Worm (Caenorhabditis elegans): Measurements from ENCODE around the gene C17B7.12.
"Not testable (repeated sequence)": the region's sequence is repeated elsewhere in the genome, so short reads cannot be mapped to it uniquely, and the experiment has no call there.

Gene C17B7.12

DNA sequence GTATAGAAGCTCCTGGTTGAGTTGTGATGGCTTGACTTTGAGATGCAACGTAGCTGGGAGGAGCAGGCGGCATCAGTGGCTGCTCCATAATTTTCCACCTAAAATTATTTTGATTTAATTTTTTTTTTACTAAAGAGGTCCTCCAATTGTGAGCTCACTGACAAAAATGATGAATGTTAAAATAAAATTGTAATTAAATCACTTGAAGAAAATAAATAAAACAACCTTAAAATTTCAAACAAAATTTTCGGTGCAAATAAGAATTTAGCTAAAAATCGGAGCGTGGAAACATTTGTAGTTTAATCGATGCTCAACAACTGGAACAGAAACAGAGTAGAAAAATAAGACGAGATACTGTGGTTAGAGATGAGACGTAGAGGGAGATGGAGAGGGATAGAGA, 4.1 kb downstream of the C17B7.12 start, which contains the start of gene scrm-3:
Gene scrm-3, minus strand, starts transcription at position 101 of the 400 bp plus-strand sequence.
- TF ChIP-seq ref-1 (GFP tag; conservative IDR thresholded peaks at IDR 0.05) (no peak), med-1 (GFP tag; optimal IDR thresholded peaks at IDR 0.05; ENCODE audit: insufficient read depth) (no peak), ztf-29 (GFP tag; IDR thresholded peaks at IDR 0.05) (no peak), cog-1 (tag; optimal IDR thresholded peaks at IDR 0.05) (no peak), flt-1 (GFP tag; IDR thresholded peaks at IDR 0.05) (no peak)

DNA sequence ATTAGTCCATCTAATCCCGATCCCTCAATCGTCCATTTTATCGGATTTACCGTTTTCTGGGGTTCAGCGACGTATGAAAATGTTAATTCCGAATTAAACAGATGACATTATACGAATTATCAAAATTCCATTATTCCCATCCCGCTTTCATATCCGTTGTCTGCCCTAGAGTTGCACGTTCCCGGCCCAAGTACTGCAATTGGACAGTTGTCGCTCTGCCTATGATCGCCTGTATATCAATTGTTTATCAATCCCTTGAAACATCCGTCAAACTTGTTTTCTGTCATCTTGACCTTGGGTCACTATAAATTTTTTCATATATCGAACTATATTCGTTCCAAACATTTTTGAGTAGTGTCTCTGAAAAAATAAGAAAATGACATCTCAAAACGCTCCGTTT, 5.2 kb downstream of the C17B7.12 start, which contains the start of gene C04E12.5:
Gene C04E12.5, plus strand, starts transcription at position 301 of the 400 bp plus-strand sequence.
- no peak for TF ChIP-seq T22C8.4 (GFP tag; IDR thresholded peaks at IDR 0.05)
- no peak for TF ChIP-seq klf-2 (GFP tag; conservative IDR thresholded peaks at IDR 0.05)
- no peak for TF ChIP-seq ztf-29 (GFP tag; IDR thresholded peaks at IDR 0.05)
- no peak for TF ChIP-seq med-1 (GFP tag; optimal IDR thresholded peaks at IDR 0.05; ENCODE audit: insufficient read depth)
- TF ChIP-seq ztf-23 (GFP tag; IDR thresholded peaks at IDR 0.05) = no peak
- no peak for TF ChIP-seq tab-1 (GFP tag; IDR thresholded peaks at IDR 0.05)

DNA sequence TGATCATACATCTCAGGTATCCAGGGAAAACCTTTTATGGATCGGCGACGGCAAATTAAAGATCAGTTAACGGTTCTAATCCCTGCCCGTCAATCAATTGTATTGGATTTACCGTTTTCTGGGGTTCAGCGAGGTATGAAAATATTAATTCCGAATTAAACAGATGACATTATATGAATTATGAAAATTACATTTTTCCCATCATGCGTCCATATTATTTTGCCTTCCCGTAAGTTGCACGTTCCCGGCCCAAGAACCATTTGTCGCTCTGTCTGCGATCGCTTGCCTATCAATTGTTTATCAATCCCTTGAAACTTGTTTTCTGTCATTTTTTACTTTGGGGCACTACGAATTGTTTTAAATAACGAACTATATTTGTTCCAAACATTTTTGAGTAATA, 8.6 kb downstream of the C17B7.12 start:
- TF ChIP-seq ztf-23 (GFP tag; IDR thresholded peaks at IDR 0.05) (no peak), ref-1 (GFP tag; conservative IDR thresholded peaks at IDR 0.05) (no peak), med-1 (GFP tag; optimal IDR thresholded peaks at IDR 0.05; ENCODE audit: insufficient read depth) (no peak), ztf-29 (GFP tag; IDR thresholded peaks at IDR 0.05) (no peak), cog-1 (tag; optimal IDR thresholded peaks at IDR 0.05) (no peak), flt-1 (GFP tag; IDR thresholded peaks at IDR 0.05) (no peak), T22C8.4 (GFP tag; IDR thresholded peaks at IDR 0.05) (no peak), klf-2 (GFP tag; conservative IDR thresholded peaks at IDR 0.05) (no peak), tab-1 (GFP tag; IDR thresholded peaks at IDR 0.05) (no peak)

DNA sequence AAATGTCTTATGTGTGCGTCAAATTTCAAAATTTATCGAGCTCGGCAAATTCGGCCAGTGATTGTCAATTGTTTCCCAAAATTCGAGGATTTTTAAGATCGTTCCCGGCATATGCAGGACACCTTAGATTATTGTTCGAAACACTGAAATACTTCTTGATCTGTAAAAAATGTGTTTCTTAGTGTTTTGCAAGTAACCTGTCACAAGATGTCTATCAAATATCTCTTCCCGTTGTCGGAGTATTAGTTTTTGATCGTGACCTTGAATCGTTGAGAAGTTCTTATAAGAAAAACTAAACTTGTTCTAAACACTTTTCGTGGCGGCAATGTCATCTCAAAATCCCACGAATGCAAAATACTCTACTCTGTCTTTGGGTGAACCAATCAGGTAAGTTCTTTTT, 9.4 kb downstream of the C17B7.12 start, which contains the start of gene C04E12.4:
Gene C04E12.4, plus strand, starts transcription at position 301 of the 400 bp plus-strand sequence.
- TF ChIP-seq ref-1 (GFP tag; conservative IDR thresholded peaks at IDR 0.05) (no peak), cog-1 (tag; optimal IDR thresholded peaks at IDR 0.05) (no peak), tab-1 (GFP tag; IDR thresholded peaks at IDR 0.05) (no peak), T22C8.4 (GFP tag; IDR thresholded peaks at IDR 0.05) (no peak), flt-1 (GFP tag; IDR thresholded peaks at IDR 0.05) (no peak), ztf-23 (GFP tag; IDR thresholded peaks at IDR 0.05) (no peak), klf-2 (GFP tag; conservative IDR thresholded peaks at IDR 0.05) (no peak), med-1 (GFP tag; optimal IDR thresholded peaks at IDR 0.05; ENCODE audit: insufficient read depth) (no peak), ztf-29 (GFP tag; IDR thresholded peaks at IDR 0.05) (no peak)

DNA sequence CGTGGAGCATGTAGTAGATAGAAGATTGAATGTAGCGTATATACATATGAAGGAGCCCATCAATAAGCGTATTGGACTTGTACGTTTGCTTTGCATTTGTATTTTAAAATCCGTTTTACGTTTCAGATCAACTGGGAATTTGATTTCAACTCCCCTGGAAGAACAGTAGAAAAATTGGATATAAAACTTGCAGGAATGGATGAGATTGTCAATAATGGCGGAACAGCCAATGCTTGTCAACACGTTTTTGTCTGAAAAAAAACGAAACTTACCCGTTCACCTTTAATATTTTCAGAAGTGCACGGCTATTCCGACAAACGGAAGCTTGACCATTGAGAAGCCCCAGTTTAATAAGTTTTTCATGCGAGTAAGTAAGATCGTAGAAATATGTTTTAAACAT, 14.7 kb downstream of the C17B7.12 start, which contains the start of gene C04E12.2:
Gene C04E12.2, plus strand, starts transcription at position 301 of the 400 bp plus-strand sequence.
- TF ChIP-seq flt-1, T22C8.4, ztf-29 (GFP tag; IDR thresholded peaks at IDR 0.05): not testable (repeated sequence)

DNA sequence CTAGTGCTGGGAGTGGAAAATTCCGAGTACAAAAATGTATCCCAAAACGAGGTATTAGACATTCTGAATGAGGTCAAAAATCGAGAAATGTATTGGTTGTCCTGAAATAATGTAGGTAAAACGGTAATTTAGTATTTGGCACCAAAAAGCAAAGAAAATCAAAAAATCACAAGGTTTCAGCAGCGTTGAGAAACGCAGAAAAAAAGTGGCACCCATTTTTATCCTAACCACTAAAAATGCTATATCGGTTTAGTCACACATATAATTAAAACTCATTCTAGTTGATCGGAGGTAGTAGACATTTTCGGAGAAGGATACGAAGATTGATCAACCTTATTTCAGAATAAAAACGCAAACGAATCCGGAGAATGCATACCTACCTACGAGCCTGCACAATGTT, 19.6 kb downstream of the C17B7.12 start, which contains the start of gene srx-121:
Gene srx-121, minus strand, starts transcription at position 101 of the 400 bp plus-strand sequence.
- TF ChIP-seq T22C8.4 (GFP tag; IDR thresholded peaks at IDR 0.05) (no peak), ztf-23 (GFP tag; IDR thresholded peaks at IDR 0.05) (no peak), med-1 (GFP tag; optimal IDR thresholded peaks at IDR 0.05; ENCODE audit: insufficient read depth) (no peak), ztf-29 (GFP tag; IDR thresholded peaks at IDR 0.05) (no peak), tab-1 (GFP tag; IDR thresholded peaks at IDR 0.05) (no peak), flt-1 (GFP tag; IDR thresholded peaks at IDR 0.05) (no peak), ref-1 (GFP tag; conservative IDR thresholded peaks at IDR 0.05) (no peak), klf-2 (GFP tag; conservative IDR thresholded peaks at IDR 0.05) (no peak), cog-1 (tag; optimal IDR thresholded peaks at IDR 0.05) (no peak)

DNA sequence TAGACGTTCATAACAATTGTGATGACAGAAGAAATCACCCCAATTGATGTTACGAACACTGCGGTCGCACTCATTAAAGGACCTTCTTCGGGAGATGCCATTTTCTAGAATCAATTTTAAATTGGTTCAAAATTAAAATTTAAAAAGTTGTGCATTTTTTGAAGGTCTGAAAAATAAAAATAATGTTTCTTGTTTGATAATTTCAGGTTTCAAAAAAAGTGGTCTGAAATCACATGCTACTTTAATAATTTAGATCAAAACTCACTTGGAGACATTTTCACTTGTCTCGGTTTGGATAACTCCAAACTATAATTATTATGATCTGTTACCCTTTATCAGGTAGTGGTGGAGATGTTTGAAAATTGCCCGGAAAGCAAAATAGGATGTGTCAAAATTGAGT, 23.9 kb downstream of the C17B7.12 start, which contains the start of gene srbc-2:
Gene srbc-2, minus strand, starts transcription at position 101 of the 400 bp plus-strand sequence.
- no peak for TF ChIP-seq klf-2 (GFP tag; conservative IDR thresholded peaks at IDR 0.05)

DNA sequence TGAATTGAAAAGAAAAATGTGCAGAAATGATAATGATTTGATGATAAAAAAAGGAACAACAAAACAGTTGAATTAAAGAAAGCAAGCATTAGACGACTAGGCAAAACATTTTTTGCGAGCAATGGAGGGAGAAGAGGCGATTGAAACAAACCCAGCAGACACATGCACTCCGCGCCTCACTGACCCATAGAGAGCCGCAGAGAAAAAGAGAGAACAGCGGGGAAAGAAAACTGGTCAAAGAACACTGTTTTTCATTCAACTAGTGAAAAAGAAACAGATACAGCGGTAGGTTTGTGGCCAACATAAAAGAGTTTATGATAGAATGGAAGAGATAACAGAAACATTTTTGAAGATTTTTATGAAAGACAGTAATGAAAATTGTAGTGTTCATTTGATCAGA, 35.3 kb downstream of the C17B7.12 start:
- TF ChIP-seq ztf-29 (GFP tag; IDR thresholded peaks at IDR 0.05) (no peak), klf-2 (GFP tag; conservative IDR thresholded peaks at IDR 0.05) (no peak), med-1 (GFP tag; optimal IDR thresholded peaks at IDR 0.05; ENCODE audit: insufficient read depth) (no peak), flt-1 (GFP tag; IDR thresholded peaks at IDR 0.05) (no peak), ztf-23 (GFP tag; IDR thresholded peaks at IDR 0.05) (no peak), ref-1 (GFP tag; conservative IDR thresholded peaks at IDR 0.05) (no peak), cog-1 (tag; optimal IDR thresholded peaks at IDR 0.05) (no peak), T22C8.4 (GFP tag; IDR thresholded peaks at IDR 0.05) (no peak), tab-1 (GFP tag; IDR thresholded peaks at IDR 0.05) (no peak)

DNA sequence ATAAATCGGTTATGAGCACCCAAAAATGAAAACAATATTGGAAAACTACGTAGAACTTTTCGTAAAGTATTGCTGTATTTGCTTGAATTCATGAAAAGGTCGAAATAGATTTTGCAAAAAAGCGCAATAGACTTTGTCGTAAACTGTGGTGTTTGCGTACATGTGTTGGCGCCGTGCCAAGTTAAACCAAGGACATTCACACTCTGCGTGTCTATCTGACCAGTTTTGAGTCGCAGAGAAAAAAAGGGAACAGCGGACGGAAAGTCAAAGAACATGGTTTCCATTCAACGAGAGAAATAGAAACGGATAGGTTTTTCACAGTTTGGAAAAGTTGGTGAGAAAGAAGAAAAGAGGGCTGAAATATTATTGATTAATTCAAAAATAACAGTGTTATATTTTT, 38.0 kb downstream of the C17B7.12 start:
- TF ChIP-seq klf-2 (GFP tag; conservative IDR thresholded peaks at IDR 0.05) = no peak
- no peak for TF ChIP-seq ztf-23 (GFP tag; IDR thresholded peaks at IDR 0.05)
- no peak for TF ChIP-seq ref-1 (GFP tag; conservative IDR thresholded peaks at IDR 0.05)
- TF ChIP-seq ztf-29 (GFP tag; IDR thresholded peaks at IDR 0.05) = no peak
- TF ChIP-seq med-1 (GFP tag; optimal IDR thresholded peaks at IDR 0.05; ENCODE audit: insufficient read depth) = no peak
- no peak for TF ChIP-seq flt-1 (GFP tag; IDR thresholded peaks at IDR 0.05)
- no peak for TF ChIP-seq T22C8.4 (GFP tag; IDR thresholded peaks at IDR 0.05)
- no peak for TF ChIP-seq cog-1 (tag; optimal IDR thresholded peaks at IDR 0.05)
- TF ChIP-seq tab-1 (GFP tag; IDR thresholded peaks at IDR 0.05) = no peak

DNA sequence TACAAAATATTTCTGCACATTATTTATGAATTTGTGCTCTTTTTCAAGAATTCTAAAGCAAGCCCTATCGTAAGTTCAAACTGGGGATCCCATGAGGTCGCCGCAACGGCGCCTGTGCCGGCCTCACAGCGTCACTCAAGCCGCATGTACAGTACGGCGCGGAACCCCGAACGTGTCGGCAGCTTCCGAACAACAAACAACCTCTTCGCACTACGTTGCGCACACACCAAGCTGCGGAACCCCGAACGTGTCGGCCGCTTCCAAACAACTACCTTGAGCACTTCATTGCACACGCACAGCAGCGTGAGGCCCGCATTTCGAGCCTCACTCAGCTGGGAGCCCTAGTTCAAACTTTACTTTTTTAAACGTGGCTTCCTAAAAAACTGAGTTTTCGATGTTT, 41.0 kb downstream of the C17B7.12 start:
- TF ChIP-seq T22C8.4 (GFP tag; IDR thresholded peaks at IDR 0.05) = no peak
- no peak for TF ChIP-seq ref-1 (GFP tag; conservative IDR thresholded peaks at IDR 0.05)
- no peak for TF ChIP-seq ztf-23 (GFP tag; IDR thresholded peaks at IDR 0.05)
- no peak for TF ChIP-seq klf-2 (GFP tag; conservative IDR thresholded peaks at IDR 0.05)
- TF ChIP-seq med-1 (GFP tag; optimal IDR thresholded peaks at IDR 0.05; ENCODE audit: insufficient read depth) = no peak
- TF ChIP-seq cog-1 (tag; optimal IDR thresholded peaks at IDR 0.05) = no peak
- TF ChIP-seq ztf-29 (GFP tag; IDR thresholded peaks at IDR 0.05) = no peak
- no peak for TF ChIP-seq tab-1 (GFP tag; IDR thresholded peaks at IDR 0.05)
- TF ChIP-seq flt-1 (GFP tag; IDR thresholded peaks at IDR 0.05) = no peak

Measured in whole organism, midembryonic.